Worm (Caenorhabditis elegans): ENCODE results near the gene R11D1.10.

The R11D1.10 gene

DNA sequence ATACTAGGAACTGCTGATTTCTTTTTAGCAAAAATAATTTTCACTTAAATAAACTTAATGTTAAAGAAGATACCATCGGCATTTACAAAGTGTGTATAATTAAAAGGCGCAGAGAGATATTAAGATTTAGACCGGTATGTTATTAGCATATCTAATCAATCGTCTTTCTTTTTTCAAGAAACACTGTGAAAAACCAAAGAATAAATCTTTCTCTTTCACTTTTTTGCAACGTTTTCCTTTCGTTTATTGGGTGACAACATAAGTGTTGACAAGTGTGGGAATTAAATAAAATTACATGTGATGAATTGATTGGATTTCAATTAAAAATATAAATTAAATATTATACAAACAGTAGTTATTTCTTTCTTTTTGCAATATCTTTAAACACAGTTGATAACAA lies 23.1 kb downstream of the R11D1.10 start, which contains the start of gene C15C8.8:
C15C8.8 (minus strand) TSS at position 101 of the 400 bp plus-strand sequence.
- TF ChIP-seq hlh-30 (tag; optimal IDR thresholded peaks at IDR 0.05; ENCODE audit: insufficient read depth) (no peak), ceh-22 (tag; optimal IDR thresholded peaks at IDR 0.05) (no peak), ceh-30 (tag; optimal IDR thresholded peaks at IDR 0.05) (no peak), nhr-11 (tag; optimal IDR thresholded peaks at IDR 0.05) (no peak), nfya-1 (tag; optimal IDR thresholded peaks at IDR 0.05) (no peak), eyg-1 (tag; optimal IDR thresholded peaks at IDR 0.05) (no peak), ceh-31 (tag; optimal IDR thresholded peaks at IDR 0.05) (no peak), ahr-1 (tag; optimal IDR thresholded peaks at IDR 0.05) (no peak), ceh-2 (tag; optimal IDR thresholded peaks at IDR 0.05) (no peak), unc-42 (tag; optimal IDR thresholded peaks at IDR 0.05) (no peak), K09A11.1 (tag; optimal IDR thresholded peaks at IDR 0.05; ENCODE audit: insufficient read depth) (no peak), C38D4.7 (GFP tag; optimal IDR thresholded peaks at IDR 0.05) (no peak), sdc-2 (tag; optimal IDR thresholded peaks at IDR 0.05) (no peak), ceh-34 (tag; optimal IDR thresholded peaks at IDR 0.05) (no peak), lin-11 (tag; optimal IDR thresholded peaks at IDR 0.05) (no peak), zip-5 (tag; optimal IDR thresholded peaks at IDR 0.05) (no peak), gmeb-2 (tag; optimal IDR thresholded peaks at IDR 0.05) (no peak)

DNA sequence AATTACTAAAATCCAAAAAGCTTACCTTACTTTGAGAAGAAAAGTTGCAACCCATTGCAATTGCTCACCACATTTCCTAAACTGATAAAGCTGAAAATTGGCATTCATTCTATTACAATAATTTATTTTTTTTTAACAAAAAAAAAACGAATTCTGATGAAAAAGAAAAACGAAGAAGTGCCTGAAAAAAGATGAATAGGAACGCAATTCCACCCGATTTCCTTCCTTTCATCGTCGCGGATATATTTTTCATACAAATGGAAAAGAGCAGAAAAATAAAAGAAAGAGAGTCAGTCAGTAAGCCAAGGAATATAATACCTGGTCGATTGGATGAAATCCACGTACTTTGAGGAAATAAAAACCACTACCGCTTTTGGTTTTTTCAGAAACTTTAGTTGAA lies 25.5 kb downstream of the R11D1.10 start, which contains the start of gene gpa-13:
gpa-13 (minus strand) TSS at position 101 of the 400 bp plus-strand sequence.
- TF ChIP-seq ceh-14 (tag; optimal IDR thresholded peaks at IDR 0.05) (no peak), tbx-7 (tag; optimal IDR thresholded peaks at IDR 0.05) (no peak), K09A11.1 (tag; optimal IDR thresholded peaks at IDR 0.05; ENCODE audit: insufficient read depth) (no peak), ceh-2 (tag; optimal IDR thresholded peaks at IDR 0.05) (no peak)

DNA sequence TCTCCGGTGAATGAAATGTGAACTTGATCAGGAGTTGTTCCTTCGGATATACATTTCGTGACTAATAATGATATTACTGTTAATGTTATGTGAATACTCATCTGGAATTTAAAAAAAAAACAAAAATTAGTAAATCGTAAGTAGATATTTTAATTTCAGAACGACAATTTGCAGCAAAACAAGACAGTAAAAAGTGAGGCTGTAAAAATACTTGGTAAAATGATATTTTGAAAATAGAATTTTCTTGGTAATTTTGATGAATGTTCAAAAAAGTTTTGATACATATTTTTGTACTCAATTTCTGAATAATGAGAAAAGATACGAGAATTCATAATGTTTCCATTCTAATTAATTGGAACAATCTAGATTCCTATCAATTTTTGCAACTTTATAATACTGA lies 30.3 kb downstream of the R11D1.10 start, which contains the start of gene papl-1:
papl-1 (minus strand) TSS at position 101 of the 400 bp plus-strand sequence.
- TF ChIP-seq ceh-24 (tag; optimal IDR thresholded peaks at IDR 0.05) (no peak), F13H6.1 (tag; optimal IDR thresholded peaks at IDR 0.05) (no peak), ama-1 (optimal IDR thresholded peaks at IDR 0.05) (no peak), fkh-6 (tag; optimal IDR thresholded peaks at IDR 0.05) (no peak), C38D4.7 (GFP tag; optimal IDR thresholded peaks at IDR 0.05) (no peak), ztf-16 (tag; optimal IDR thresholded peaks at IDR 0.05) (no peak), hlh-6 (tag; optimal IDR thresholded peaks at IDR 0.05) (no peak), ttx-3 (tag; optimal IDR thresholded peaks at IDR 0.05) (no peak), pat-9 (tag; optimal IDR thresholded peaks at IDR 0.05) (no peak), ceh-19 (GFP tag; optimal IDR thresholded peaks at IDR 0.05) (no peak), ceh-18 (tag; optimal IDR thresholded peaks at IDR 0.05) (no peak), madf-2 (tag; optimal IDR thresholded peaks at IDR 0.05) (no peak), unc-42 (tag; optimal IDR thresholded peaks at IDR 0.05) (no peak)

DNA sequence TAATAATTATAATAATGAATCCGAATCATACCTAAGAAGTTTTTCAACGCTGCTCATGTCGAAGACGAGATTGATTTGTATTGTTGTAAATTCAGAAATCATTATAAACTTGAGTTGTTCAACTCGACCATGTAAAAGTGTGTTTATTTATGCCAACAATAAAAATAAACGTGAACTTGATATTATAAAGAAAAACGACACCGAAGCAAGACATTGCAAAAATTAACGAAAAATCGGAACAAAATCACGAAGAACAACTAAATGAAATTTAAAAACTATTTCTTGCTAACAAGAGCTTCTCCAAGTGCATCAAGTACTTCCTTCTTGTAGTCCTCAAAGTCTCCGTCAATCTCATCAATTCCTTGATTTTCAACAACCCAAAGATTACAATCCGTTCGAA lies 31.6 kb downstream of the R11D1.10 start, which contains the start of gene F18E2.15:
F18E2.15 (minus strand) TSS at position 101 of the 400 bp plus-strand sequence.
- TF ChIP-seq syd-9 (tag; optimal IDR thresholded peaks at IDR 0.05), result no peak
- TF ChIP-seq sdc-2 (tag; optimal IDR thresholded peaks at IDR 0.05), result no peak
- TF ChIP-seq zip-5 (tag; optimal IDR thresholded peaks at IDR 0.05), result no peak
- no peak for TF ChIP-seq ceh-24 (tag; optimal IDR thresholded peaks at IDR 0.05)
- no peak for TF ChIP-seq ceh-9 (tag; optimal IDR thresholded peaks at IDR 0.05)
- no peak for TF ChIP-seq ceh-22 (tag; optimal IDR thresholded peaks at IDR 0.05)
- TF ChIP-seq fkh-6 (tag; optimal IDR thresholded peaks at IDR 0.05), result no peak
- no peak for TF ChIP-seq ceh-18 (tag; optimal IDR thresholded peaks at IDR 0.05)
- TF ChIP-seq T23F11.4 (GFP tag; optimal IDR thresholded peaks at IDR 0.05), result no peak
- no peak for TF ChIP-seq hlh-13 (GFP tag; optimal IDR thresholded peaks at IDR 0.05)
- TF ChIP-seq K09A11.1 (tag; optimal IDR thresholded peaks at IDR 0.05; ENCODE audit: insufficient read depth), result no peak
- no peak for TF ChIP-seq rnt-1 (tag; optimal IDR thresholded peaks at IDR 0.05)
- TF ChIP-seq mec-3 (tag; optimal IDR thresholded peaks at IDR 0.05; ENCODE audit: borderline replicate concordance), result no peak
- TF ChIP-seq gmeb-2 (tag; optimal IDR thresholded peaks at IDR 0.05), result no peak
- no peak for TF ChIP-seq ceh-34 (tag; optimal IDR thresholded peaks at IDR 0.05)
- no peak for TF ChIP-seq dve-1 (tag; optimal IDR thresholded peaks at IDR 0.05)
